Fruit fly (Drosophila melanogaster) Kc167 (cell line): ENCODE measurements around the gene CG32036.

Experiments
- Myc ChIP-seq: fragments of >200 bp; optimal IDR thresholded peaks from 2 replicates; lab custom pipeline; 2017; ENCODE audit warnings: missing external identifiers
- Sin3A ChIP-seq: fragments of >200 bp; optimal IDR thresholded peaks from 2 replicates; lab custom pipeline; 2018; ENCODE audit warnings: missing external identifiers
- h ChIP-seq: fragments of >200 bp; optimal IDR thresholded peaks from 3 replicates; lab custom pipeline; 2018; ENCODE audit warnings: missing external identifiers
- insv ChIP-seq: fragments of >200 bp; optimal IDR thresholded peaks from 3 replicates; lab custom pipeline; 2018; ENCODE audit warnings: missing external identifiers
- psq ChIP-seq: fragments of >200 bp; optimal IDR thresholded peaks from 2 replicates; lab custom pipeline; 2017; ENCODE audit warnings: missing external identifiers
- ttk ChIP-seq: sonication (Bioruptor generic); optimal IDR thresholded peaks from 2 replicates; lab custom pipeline; 2017; ENCODE audit warnings: missing external identifiers

- TF ChIP-seq psq (no peak), Myc (lab: Kevin White, UChicago) (no peak), ttk (lab: Kevin White, UChicago) (no peak), insv (lab: Kevin White, UChicago) (no peak), Sin3A (lab: Kevin White, UChicago) (no peak), h (lab: Kevin White, UChicago) (no peak)
Measured at dm6 chr3L:9451522-9452118, 37.4 kb downstream of the CG32036 start, which contains the start of the genes CG3448 and ghi.
